Worm (Caenorhabditis elegans) whole organism, young adult: ENCODE measurements around the gene phyh-1.

ENCODE experiments used
- B0261.1 ChIP-seq: sonication (generic microtip); optimal IDR thresholded peaks from 2 replicates; lab custom pipeline; 2016; ENCODE audit warnings: mild to moderate bottlenecking, missing genetic modification characterization, moderate library complexity, missing compliant biosample characterization
- C17E4.6 ChIP-seq: fragments of 200-800 bp; sonication (Bioruptor generic); IDR thresholded peaks from 2 replicates; pipeline ENCODE4 v1.3.6; 2022; ENCODE audit warnings: missing genetic modification reagents, missing genetic modification characterization, missing compliant biosample characterization
- D2030.7 ChIP-seq: fragments of 200-800 bp; sonication (Bioruptor generic); IDR thresholded peaks from 2 replicates; pipeline ENCODE4 v1.3.6; 2022; ENCODE audit warnings: missing genetic modification reagents, missing genetic modification characterization, missing compliant biosample characterization
- F22D6.2 ChIP-seq: sonication (generic microtip); optimal IDR thresholded peaks from 2 replicates; lab custom pipeline; 2016; ENCODE audit warnings: mild to moderate bottlenecking, missing genetic modification characterization, missing compliant biosample characterization
- F37B4.10 ChIP-seq: fragments of 200-800 bp; sonication (Bioruptor generic); IDR thresholded peaks from 2 replicates; pipeline ENCODE4 v1.3.6; 2022; ENCODE audit warnings: missing genetic modification characterization, missing compliant biosample characterization
- F55B11.4 ChIP-seq: sonication (generic microtip); optimal IDR thresholded peaks from 2 replicates; lab custom pipeline; 2016; ENCODE audit warnings: missing compliant biosample characterization, missing genetic modification characterization, borderline replicate concordance; ENCODE audit not compliant: insufficient read depth
- F57C9.4 ChIP-seq: sonication (generic microtip); optimal IDR thresholded peaks from 2 replicates; lab custom pipeline; 2017; ENCODE audit warnings: mild to moderate bottlenecking, missing genetic modification characterization, missing compliant biosample characterization
- K12H6.12 ChIP-seq: fragments of 200-800 bp; sonication (Bioruptor generic); optimal IDR thresholded peaks from 2 replicates; lab custom pipeline; 2018; ENCODE audit warnings: mild to moderate bottlenecking, missing genetic modification characterization, missing compliant biosample characterization
- Y95B8A.8 ChIP-seq: fragments of 200-800 bp; sonication (Bioruptor generic); IDR thresholded peaks from 2 replicates; pipeline ENCODE4 v1.3.6; 2022; ENCODE audit warnings: missing genetic modification reagents, missing genetic modification characterization, missing compliant biosample characterization
- ama-1 ChIP-seq, 3 experiments: fragments of 150-350 bp in 1 of 3; sonication (generic microtip) in 2 of 3; optimal IDR thresholded peaks; 2 replicates each; lab custom pipeline; 2014 to 2018; ENCODE audit warnings: missing biosample characterization in 2 of 3, missing genetic modification characterization in 2 of 3, missing genetic modification reagents in 2 of 3
- athp-1 ChIP-seq: sonication (generic microtip); optimal IDR thresholded peaks from 2 replicates; lab custom pipeline; 2017; ENCODE audit warnings: mild to moderate bottlenecking, missing genetic modification characterization, missing compliant biosample characterization
- attf-3 ChIP-seq: fragments of 200-800 bp; sonication (Bioruptor generic); conservative IDR thresholded peaks from 2 replicates; pipeline ENCODE4 v1.3.6; 2022; ENCODE audit warnings: missing genetic modification reagents, missing genetic modification characterization, missing compliant biosample characterization
- attf-5 ChIP-seq: fragments of 200-800 bp; sonication (Bioruptor generic); optimal IDR thresholded peaks from 2 replicates; lab custom pipeline; 2018; ENCODE audit warnings: mild to moderate bottlenecking, missing genetic modification characterization, missing compliant biosample characterization
- bed-1 ChIP-seq: fragments of 200-800 bp; sonication (Bioruptor generic); IDR thresholded peaks from 2 replicates; pipeline ENCODE4 v1.3.6; 2022; ENCODE audit warnings: missing genetic modification reagents, missing genetic modification characterization, missing compliant biosample characterization
- bed-2 ChIP-seq: fragments of 200-800 bp; sonication (Bioruptor generic); IDR thresholded peaks from 2 replicates; pipeline ENCODE4 v1.3.6; 2022; ENCODE audit warnings: missing genetic modification reagents, missing genetic modification characterization, missing compliant biosample characterization
- ccch-3 ChIP-seq: fragments of 200-800 bp; sonication (Bioruptor generic); optimal IDR thresholded peaks from 2 replicates; lab custom pipeline; 2018; ENCODE audit warnings: mild to moderate bottlenecking, missing genetic modification characterization, missing compliant biosample characterization
- cebp-2 ChIP-seq: fragments of 200-800 bp; sonication (Bioruptor generic); IDR thresholded peaks from 2 replicates; pipeline ENCODE4 v1.3.6; 2022; ENCODE audit warnings: missing genetic modification characterization, missing compliant biosample characterization
- ceh-40 ChIP-seq: fragments of 200-800 bp; sonication (Bioruptor generic); IDR thresholded peaks from 2 replicates; pipeline ENCODE4 v1.3.6; 2022; ENCODE audit warnings: missing genetic modification characterization, missing compliant biosample characterization
- ceh-58 ChIP-seq: fragments of 200-800 bp; sonication (Bioruptor generic); IDR thresholded peaks from 2 replicates; pipeline ENCODE4 v1.3.6; 2022; ENCODE audit warnings: missing genetic modification characterization, missing compliant biosample characterization
- ceh-79 ChIP-seq: sonication (generic microtip); optimal IDR thresholded peaks from 2 replicates; lab custom pipeline; 2017; ENCODE audit warnings: mild to moderate bottlenecking, missing genetic modification characterization, missing compliant biosample characterization
- ceh-91 ChIP-seq: fragments of 200-800 bp; sonication (Bioruptor generic); IDR thresholded peaks from 2 replicates; pipeline ENCODE4 v1.3.6; 2022; ENCODE audit warnings: missing genetic modification reagents, missing genetic modification characterization, missing compliant biosample characterization
- chd-7 ChIP-seq: sonication (generic microtip); optimal IDR thresholded peaks from 2 replicates; lab custom pipeline; 2016; ENCODE audit warnings: mild to moderate bottlenecking, missing genetic modification characterization, moderate library complexity, missing compliant biosample characterization
- efl-1 ChIP-seq: fragments of 150-350 bp; optimal IDR thresholded peaks from 2 replicates; lab custom pipeline; 2014; ENCODE audit warnings: missing biosample characterization, missing genetic modification reagents, missing genetic modification characterization
- egrh-3 ChIP-seq: fragments of 200-800 bp; sonication (Bioruptor generic); IDR thresholded peaks from 2 replicates; pipeline ENCODE4 v1.3.6; 2022; ENCODE audit warnings: missing genetic modification reagents, missing genetic modification characterization, missing compliant biosample characterization
- hrde-1 ChIP-seq: sonication (generic microtip); optimal IDR thresholded peaks from 2 replicates; lab custom pipeline; 2016; ENCODE audit warnings: missing genetic modification characterization, mild to moderate bottlenecking, missing compliant biosample characterization, moderate library complexity, missing genotype, missing genetic modification reagents, borderline replicate concordance
- let-526 ChIP-seq: fragments of 200-800 bp; sonication (Bioruptor generic); IDR thresholded peaks from 2 replicates; pipeline ENCODE4 v1.3.6; 2022; ENCODE audit warnings: missing genetic modification reagents, missing genetic modification characterization, missing compliant biosample characterization
- let-607 ChIP-seq, 2 experiments: fragments of 200-800 bp in 1 of 2; sonication (Bioruptor generic) in 1 of 2; sonication (generic microtip) in 1 of 2; optimal IDR thresholded peaks; 2 replicates each; lab custom pipeline; 2016 to 2018; ENCODE audit warnings: mild to moderate bottlenecking in 2 of 2, missing compliant biosample characterization in 2 of 2, missing genetic modification characterization in 2 of 2, moderate library complexity in 2 of 2, missing genotype in 1 of 2
- lin-40 ChIP-seq: sonication (generic microtip); optimal IDR thresholded peaks from 2 replicates; lab custom pipeline; 2016; ENCODE audit warnings: missing genetic modification characterization, mild to moderate bottlenecking, missing compliant biosample characterization, missing genotype, missing genetic modification reagents
- lir-1 ChIP-seq: fragments of 200-800 bp; sonication (Bioruptor generic); conservative IDR thresholded peaks from 2 replicates; pipeline ENCODE4 v1.3.6; 2022; ENCODE audit warnings: missing genetic modification reagents, missing genetic modification characterization, missing compliant biosample characterization
- lsy-27 ChIP-seq: sonication (generic microtip); optimal IDR thresholded peaks from 2 replicates; lab custom pipeline; 2017; ENCODE audit warnings: missing genetic modification characterization, mild to moderate bottlenecking, missing compliant biosample characterization, antibody characterized with exemption, missing genotype, borderline replicate concordance; ENCODE audit not compliant: insufficient read depth
- madf-8 ChIP-seq: fragments of 200-800 bp; sonication (Bioruptor generic); conservative IDR thresholded peaks from 2 replicates; pipeline ENCODE4 v1.3.6; 2022; ENCODE audit warnings: missing genetic modification reagents, missing genetic modification characterization, missing compliant biosample characterization
- mcd-1 ChIP-seq: fragments of 200-800 bp; sonication (Bioruptor generic); IDR thresholded peaks from 2 replicates; pipeline ENCODE4 v1.3.6; 2022; ENCODE audit warnings: missing genetic modification reagents, missing genetic modification characterization, missing compliant biosample characterization
- mel-28 ChIP-seq: sonication (generic microtip); optimal IDR thresholded peaks from 2 replicates; lab custom pipeline; 2016; ENCODE audit warnings: borderline replicate concordance, mild to moderate bottlenecking, missing genetic modification characterization, missing compliant biosample characterization
- nfyb-1 ChIP-seq: fragments of 200-800 bp; sonication (Bioruptor generic); IDR thresholded peaks from 2 replicates; pipeline ENCODE4 v1.3.6; 2022; ENCODE audit warnings: missing genetic modification reagents, missing genetic modification characterization, missing compliant biosample characterization
- nhr-179 ChIP-seq: sonication (generic microtip); optimal IDR thresholded peaks from 2 replicates; lab custom pipeline; 2016; ENCODE audit warnings: mild to moderate bottlenecking, missing genetic modification characterization, missing compliant biosample characterization
- nhr-27 ChIP-seq: fragments of 200-800 bp; sonication (Bioruptor generic); optimal IDR thresholded peaks from 2 replicates; lab custom pipeline; 2018; ENCODE audit warnings: mild to moderate bottlenecking, missing genetic modification characterization, moderate library complexity, missing compliant biosample characterization
- nhr-80 ChIP-seq: sonication (generic microtip); optimal IDR thresholded peaks from 2 replicates; lab custom pipeline; 2016; ENCODE audit warnings: missing genetic modification characterization, missing compliant biosample characterization
- rcor-1 ChIP-seq: fragments of 200-800 bp; sonication (Bioruptor generic); IDR thresholded peaks from 2 replicates; pipeline ENCODE4 v1.3.6; 2022; ENCODE audit warnings: missing genetic modification reagents, missing genetic modification characterization, missing compliant biosample characterization
- rec-8 ChIP-seq, 2 experiments: sonication (generic microtip); optimal IDR thresholded peaks; 2 replicates each; lab custom pipeline; 2016; ENCODE audit warnings: mild to moderate bottlenecking in 2 of 2, missing genetic modification characterization in 2 of 2, missing genetic modification reagents in 2 of 2, missing genotype in 2 of 2, missing biosample characterization in 1 of 2, missing compliant biosample characterization in 1 of 2, moderate library complexity in 1 of 2
- sdz-38 ChIP-seq: sonication (generic microtip); optimal IDR thresholded peaks from 2 replicates; lab custom pipeline; 2016; ENCODE audit warnings: missing genotype, missing genetic modification characterization, missing compliant biosample characterization
- snpc-3.4 ChIP-seq: sonication (generic microtip); optimal IDR thresholded peaks from 2 replicates; lab custom pipeline; 2017; ENCODE audit warnings: missing genetic modification characterization, mild to moderate bottlenecking, missing compliant biosample characterization, antibody characterized with exemption, moderate library complexity, missing genotype, missing genetic modification reagents
- tbx-9 ChIP-seq: sonication (generic microtip); optimal IDR thresholded peaks from 2 replicates; lab custom pipeline; 2016; ENCODE audit warnings: borderline replicate concordance, missing genetic modification characterization, inconsistent platforms, missing compliant biosample characterization
- xnd-1 ChIP-seq: sonication (generic microtip); optimal IDR thresholded peaks from 2 replicates; lab custom pipeline; 2016; ENCODE audit warnings: missing genotype, missing genetic modification reagents, missing genetic modification characterization, missing compliant biosample characterization
- ztf-22 ChIP-seq: fragments of 200-800 bp; sonication (Bioruptor generic); optimal IDR thresholded peaks from 2 replicates; lab custom pipeline; 2018; ENCODE audit warnings: mild to moderate bottlenecking, missing genetic modification characterization, moderate library complexity, missing compliant biosample characterization
- ztf-25 ChIP-seq: fragments of 200-800 bp; sonication (Bioruptor generic); IDR thresholded peaks from 2 replicates; pipeline ENCODE4 v1.3.6; 2022; ENCODE audit warnings: missing genetic modification reagents, missing genetic modification characterization, missing compliant biosample characterization
- ztf-3 ChIP-seq: fragments of 200-800 bp; sonication (Bioruptor generic); optimal IDR thresholded peaks from 2 replicates; lab custom pipeline; 2018; ENCODE audit warnings: mild to moderate bottlenecking, missing genetic modification characterization, missing compliant biosample characterization
- ztf-6 ChIP-seq: fragments of 200-800 bp; sonication (Bioruptor generic); IDR thresholded peaks from 2 replicates; pipeline ENCODE4 v1.3.6; 2022; ENCODE audit warnings: missing genetic modification reagents, missing genetic modification characterization, missing compliant biosample characterization

Gene phyh-1

DNA sequence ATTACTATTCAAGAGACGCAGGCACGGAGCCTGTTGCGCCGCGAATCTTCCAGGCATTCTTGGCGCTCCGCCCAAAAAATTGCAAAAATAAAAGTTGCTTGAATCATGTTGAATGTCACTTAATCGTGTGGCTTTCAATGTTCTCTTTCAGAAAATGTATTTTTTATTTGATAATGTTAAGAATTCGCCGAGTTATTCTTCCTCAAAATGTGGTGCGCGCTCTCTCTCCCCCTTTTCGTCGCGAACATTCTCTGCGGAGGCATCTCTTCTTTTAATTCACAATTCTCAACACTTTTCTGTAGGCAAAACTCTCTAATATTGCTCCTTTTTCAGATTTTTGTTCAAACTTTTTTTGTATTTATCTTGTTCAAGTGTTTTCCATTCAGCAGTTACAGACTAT is 19.2 kb upstream of the phyh-1 start (continued):
- peak; percentile 97 for TF ChIP-seq chd-7 (tag; lab: Kevin White, UChicago)
- no peak for TF ChIP-seq F37B4.10 (GFP tag; lab: Robert Waterston, UW)
- peak; percentile 1 for TF ChIP-seq lsy-27 (tag; lab: Kevin White, UChicago)
- peak; percentile 79 for TF ChIP-seq ceh-79 (tag; lab: Kevin White, UChicago)
- no peak for TF ChIP-seq rec-8 (tag; optimal IDR thresholded peaks at IDR 0.05; lab: Kevin White, UChicago)
- TF ChIP-seq mel-28 (tag; lab: Kevin White, UChicago) = peak; percentile 82
- peak; percentile 29 for TF ChIP-seq nhr-27 (tag; lab: Kevin White, UChicago)
- TF ChIP-seq xnd-1 (tag; lab: Kevin White, UChicago) = peak; percentile 57
- peak; percentile 93 for TF ChIP-seq C17E4.6 (GFP tag; lab: Robert Waterston, UW)
- TF ChIP-seq snpc-3.4 (tag; lab: Kevin White, UChicago) = peak; percentile 80
- TF ChIP-seq F57C9.4 (tag; lab: Kevin White, UChicago) = no peak
- TF ChIP-seq let-607 (tag; optimal IDR thresholded peaks at IDR 0.05; lab: Kevin White, UChicago) = peak; percentile 82 to 91
- 0 out of 2 replicates have a peak, but pooled peaks have one; percentile 33 for TF ChIP-seq ztf-25 (GFP tag; lab: Robert Waterston, UW)
- no peak for TF ChIP-seq ztf-22
- peak; percentile 61 for TF ChIP-seq madf-8 (GFP tag; lab: Robert Waterston, UW)
- TF ChIP-seq egrh-3 (GFP tag; lab: Robert Waterston, UW) = peak; percentile 88
- TF ChIP-seq B0261.1 (tag; lab: Kevin White, UChicago) = peak; percentile 42
- peak; percentile 99 for TF ChIP-seq D2030.7 (GFP tag; lab: Robert Waterston, UW)
- peak; percentile 96 for TF ChIP-seq ztf-3 (GFP tag; lab: Kevin White, UChicago)
- peak; percentile 96 for TF ChIP-seq lir-1 (GFP tag; lab: Robert Waterston, UW)
- peak; percentile 91 for TF ChIP-seq rcor-1
- TF ChIP-seq bed-1 (GFP tag; lab: Robert Waterston, UW) = no peak
- peak; percentile 49 for TF ChIP-seq nhr-80
- peak; percentile 44 for TF ChIP-seq ama-1 (optimal IDR thresholded peaks at IDR 0.05; lab: Kevin White, UChicago)
- peak in 1 of 2 experiments; percentile 74 for TF ChIP-seq ama-1 (GFP tag; optimal IDR thresholded peaks at IDR 0.05; lab: Kevin White, UChicago)
- peak; percentile 94 for TF ChIP-seq ztf-6 (GFP tag; lab: Robert Waterston, UW)
- peak; percentile 35 for TF ChIP-seq tbx-9 (tag; lab: Kevin White, UChicago)
- TF ChIP-seq sdz-38 (tag; lab: Kevin White, UChicago) = no peak
- no peak for TF ChIP-seq F55B11.4 (tag; lab: Kevin White, UChicago)
- TF ChIP-seq lin-40 (tag; lab: Kevin White, UChicago) = peak; percentile 99
- no peak for TF ChIP-seq nhr-179 (tag; lab: Kevin White, UChicago)
- peak; percentile 94 for TF ChIP-seq Y95B8A.8 (GFP tag; lab: Robert Waterston, UW)
- TF ChIP-seq ceh-58 (GFP tag; lab: Robert Waterston, UW) = no peak
- peak; percentile 92 for TF ChIP-seq mcd-1
- TF ChIP-seq bed-2 (GFP tag; lab: Robert Waterston, UW) = peak; percentile 77
- peak; percentile 96 for TF ChIP-seq athp-1 (tag; lab: Kevin White, UChicago)
- peak; percentile 74 for TF ChIP-seq attf-3 (GFP tag; lab: Robert Waterston, UW)
- 0 out of 2 replicates have a peak, but pooled peaks have one; percentile 77 for TF ChIP-seq cebp-2 (GFP tag; lab: Robert Waterston, UW)
- TF ChIP-seq ccch-3 (GFP tag; lab: Kevin White, UChicago) = peak; percentile 76
- TF ChIP-seq nfyb-1 (GFP tag; lab: Robert Waterston, UW) = peak; percentile 95
- peak; percentile 71; the same call in 1 of the 2 replicates for TF ChIP-seq ceh-40 (GFP tag; lab: Robert Waterston, UW)
- peak; percentile 65 for TF ChIP-seq efl-1
- peak; percentile 91 for TF ChIP-seq attf-5 (GFP tag; lab: Kevin White, UChicago)
- peak; percentile 99 for TF ChIP-seq K12H6.12
- TF ChIP-seq F22D6.2 (tag; lab: Kevin White, UChicago) = peak; percentile 85
- peak; percentile 92 for TF ChIP-seq ceh-91 (GFP tag; lab: Robert Waterston, UW)
- peak; percentile 74 for TF ChIP-seq hrde-1 (tag; lab: Kevin White, UChicago)
- peak; percentile 98 for TF ChIP-seq let-526 (GFP tag; lab: Robert Waterston, UW)
